Worm (Caenorhabditis elegans) whole organism, L4 larva: ENCODE results near the gene iglr-2.

Experiments used
- D1046.2 ChIP-seq: fragments of 200-800 bp; sonication (Bioruptor generic); IDR thresholded peaks from 2 replicates; pipeline ENCODE4 v1.3.6; 2022; ENCODE audit warnings: missing genetic modification characterization, missing compliant biosample characterization
- T26A8.4 ChIP-seq: fragments of 200-800 bp; sonication (Bioruptor generic); IDR thresholded peaks from 2 replicates; pipeline ENCODE4 v1.3.6; 2022; ENCODE audit warnings: missing genetic modification characterization, missing compliant biosample characterization
- Y48G9A.11 ChIP-seq: fragments of 200-800 bp; sonication (Bioruptor generic); IDR thresholded peaks from 2 replicates; pipeline ENCODE4 v1.3.6; 2022; ENCODE audit warnings: missing genetic modification reagents, missing genetic modification characterization, missing compliant biosample characterization
- Y75B8A.6 ChIP-seq: fragments of 200-800 bp; sonication (Bioruptor generic); IDR thresholded peaks from 2 replicates; pipeline ENCODE4 v1.3.6; 2022; ENCODE audit warnings: missing genetic modification reagents, missing genetic modification characterization, missing compliant biosample characterization
- aha-1 ChIP-seq: fragments of 150-350 bp; peaks from one replicate; lab custom pipeline; 2014; ENCODE audit warnings: missing biosample characterization, missing genetic modification characterization
- ceh-20 ChIP-seq: fragments of 200-800 bp; sonication (Bioruptor generic); IDR thresholded peaks from 2 replicates; pipeline ENCODE4 v1.3.6; 2022; ENCODE audit warnings: missing genetic modification reagents, missing genetic modification characterization, missing compliant biosample characterization
- ceh-82 ChIP-seq: sonication (generic microtip); optimal IDR thresholded peaks from 2 replicates; lab custom pipeline; 2017; ENCODE audit warnings: missing biosample characterization, missing genetic modification characterization
- daf-16 ChIP-seq, 3 experiments: sonication (generic microtip); optimal IDR thresholded peaks; 2 replicates each; lab custom pipeline; 2016 to 2017; ENCODE audit warnings: missing genetic modification characterization in 3 of 3, missing genetic modification reagents in 3 of 3, mild to moderate bottlenecking in 2 of 3, missing compliant biosample characterization in 2 of 3, missing biosample characterization in 1 of 3, moderate library complexity in 1 of 3
- daf-19 ChIP-seq: fragments of 200-800 bp; sonication (Bioruptor generic); conservative IDR thresholded peaks from 2 replicates; pipeline ENCODE4 v1.3.6; 2022; ENCODE audit warnings: missing genetic modification characterization, missing compliant biosample characterization
- dmd-9 ChIP-seq: fragments of 200-800 bp; sonication (Bioruptor generic); IDR thresholded peaks from 2 replicates; pipeline ENCODE4 v1.3.6; 2022; ENCODE audit warnings: missing genetic modification reagents, missing genetic modification characterization, missing compliant biosample characterization
- duxl-1 ChIP-seq: sonication (generic microtip); optimal IDR thresholded peaks from 2 replicates; lab custom pipeline; 2016; ENCODE audit warnings: mild to moderate bottlenecking, missing genetic modification characterization, moderate library complexity, missing compliant biosample characterization; ENCODE audit not compliant: poor library complexity
- egl-27 ChIP-seq: sonication (generic microtip); optimal IDR thresholded peaks from 3 replicates; lab custom pipeline; 2017; ENCODE audit warnings: missing biosample characterization, missing genetic modification reagents, missing genetic modification characterization
- fos-1 ChIP-seq: fragments of 150-350 bp; optimal IDR thresholded peaks from 2 replicates; lab custom pipeline; 2014; ENCODE audit warnings: missing biosample characterization, missing genetic modification characterization
- hlh-30 ChIP-seq: sonication (generic microtip); optimal IDR thresholded peaks from 2 replicates; lab custom pipeline; 2017; ENCODE audit warnings: antibody characterized with exemption, mild to moderate bottlenecking, missing genetic modification characterization, missing compliant biosample characterization; ENCODE audit not compliant: insufficient read depth
- hmg-1.1 ChIP-seq: fragments of 200-800 bp; sonication (Bioruptor generic); IDR thresholded peaks from 2 replicates; pipeline ENCODE4 v1.3.6; 2022; ENCODE audit warnings: missing genetic modification reagents, missing genetic modification characterization, missing compliant biosample characterization
- lin-1 ChIP-seq: fragments of 200-800 bp; sonication (Bioruptor generic); IDR thresholded peaks from 2 replicates; pipeline ENCODE4 v1.3.6; 2022; ENCODE audit warnings: missing genetic modification reagents, missing genetic modification characterization, missing compliant biosample characterization
- lin-13 ChIP-seq: fragments of 150-350 bp; optimal IDR thresholded peaks from 2 replicates; lab custom pipeline; 2014; ENCODE audit warnings: missing biosample characterization, missing genetic modification reagents, missing genetic modification characterization
- lsy-2 ChIP-seq, 2 experiments: fragments of 150-350 bp in 1 of 2; sonication (generic microtip) in 1 of 2; optimal IDR thresholded peaks; 2 replicates each; lab custom pipeline; 2014 to 2017; ENCODE audit warnings: missing biosample characterization in 2 of 2, missing genetic modification characterization in 2 of 2
- mdl-1 ChIP-seq, 2 experiments: fragments of 150-350 bp in 1 of 2; sonication (generic microtip) in 1 of 2; optimal IDR thresholded peaks; 2 replicates each; lab custom pipeline; 2014 to 2017; ENCODE audit warnings: missing biosample characterization in 2 of 2, missing genetic modification characterization in 2 of 2
- mes-2 ChIP-seq: sonication (generic microtip); optimal IDR thresholded peaks from 2 replicates; lab custom pipeline; 2016; ENCODE audit warnings: missing genotype, mild to moderate bottlenecking, missing genetic modification characterization, missing compliant biosample characterization; ENCODE audit not compliant: poor library complexity, severe bottlenecking
- nhr-10 ChIP-seq: fragments of 150-350 bp; optimal IDR thresholded peaks from 2 replicates; lab custom pipeline; 2014; ENCODE audit warnings: missing biosample characterization, missing genetic modification characterization
- nhr-102 ChIP-seq: sonication (generic microtip); optimal IDR thresholded peaks from 2 replicates; lab custom pipeline; 2016; ENCODE audit warnings: mild to moderate bottlenecking, missing genetic modification characterization, moderate library complexity, missing compliant biosample characterization
- nhr-11 ChIP-seq: fragments of 150-350 bp; optimal IDR thresholded peaks from 2 replicates; lab custom pipeline; 2014; ENCODE audit warnings: missing biosample characterization, missing genetic modification characterization
- nhr-111 ChIP-seq: fragments of 200-800 bp; sonication (Bioruptor generic); optimal IDR thresholded peaks from 2 replicates; lab custom pipeline; 2018; ENCODE audit warnings: mild to moderate bottlenecking, missing genetic modification characterization, missing compliant biosample characterization
- nhr-25 ChIP-seq: sonication (generic microtip); optimal IDR thresholded peaks from 2 replicates; lab custom pipeline; 2017; ENCODE audit warnings: missing genetic modification characterization, mild to moderate bottlenecking, missing compliant biosample characterization, antibody characterized with exemption, moderate library complexity, borderline replicate concordance; ENCODE audit not compliant: insufficient read depth
- nhr-6 ChIP-seq: fragments of 150-350 bp; optimal IDR thresholded peaks from 2 replicates; lab custom pipeline; 2014; ENCODE audit warnings: missing biosample characterization, missing genetic modification characterization
- php-3 ChIP-seq: fragments of 200-800 bp; sonication (Bioruptor generic); IDR thresholded peaks from 2 replicates; pipeline ENCODE4 v1.3.6; 2022; ENCODE audit warnings: missing genetic modification reagents, missing genetic modification characterization, missing compliant biosample characterization
- pqm-1 ChIP-seq: sonication (generic microtip); optimal IDR thresholded peaks from 2 replicates; lab custom pipeline; 2017; ENCODE audit warnings: missing biosample characterization, missing genetic modification characterization
- sdz-12 ChIP-seq: fragments of 200-800 bp; sonication (Bioruptor generic); optimal IDR thresholded peaks from 2 replicates; lab custom pipeline; 2018; ENCODE audit warnings: mild to moderate bottlenecking, missing genetic modification characterization, missing compliant biosample characterization
- snpc-4 ChIP-seq: fragments of 150-350 bp; optimal IDR thresholded peaks from 2 replicates; lab custom pipeline; 2014; ENCODE audit warnings: missing biosample characterization, missing genetic modification characterization
- tag-97 ChIP-seq: fragments of 200-800 bp; sonication (Bioruptor generic); IDR thresholded peaks from 2 replicates; pipeline ENCODE4 v1.3.6; 2022; ENCODE audit warnings: missing genetic modification characterization, missing compliant biosample characterization
- tra-1 ChIP-seq: fragments of 200-800 bp; sonication (Bioruptor generic); IDR thresholded peaks from 2 replicates; pipeline ENCODE4 v1.3.6; 2022; ENCODE audit warnings: missing genetic modification reagents, missing genetic modification characterization, missing compliant biosample characterization
- unc-130 ChIP-seq: sonication (generic microtip); optimal IDR thresholded peaks from 2 replicates; lab custom pipeline; 2016; ENCODE audit warnings: missing genetic modification reagents, missing genetic modification characterization, missing compliant biosample characterization
- unc-62 ChIP-seq, 3 experiments: fragments of 150-350 bp in 1 of 3; sonication (generic microtip); optimal IDR thresholded peaks in 2 of 3; peaks in 1 of 3; 1 replicate in 1 of 3; 2 replicates in 2 of 3; lab custom pipeline; 2014 to 2017; ENCODE audit warnings: missing biosample characterization in 3 of 3, missing genetic modification characterization in 3 of 3, missing genetic modification reagents in 3 of 3, missing genotype in 1 of 3
- zag-1 ChIP-seq: fragments of 150-350 bp; optimal IDR thresholded peaks from 2 replicates; lab custom pipeline; 2014; ENCODE audit warnings: missing biosample characterization, missing genetic modification characterization
- zfp-3 ChIP-seq: fragments of 200-800 bp; sonication (Bioruptor generic); conservative IDR thresholded peaks from 2 replicates; pipeline ENCODE4 v1.3.6; 2022; ENCODE audit warnings: missing genetic modification reagents, missing genetic modification characterization, missing compliant biosample characterization
- ztf-11 ChIP-seq: fragments of 150-350 bp; optimal IDR thresholded peaks from 2 replicates; lab custom pipeline; 2014; ENCODE audit warnings: missing biosample characterization, missing genetic modification characterization
- ztf-7 ChIP-seq: fragments of 150-350 bp; optimal IDR thresholded peaks from 2 replicates; lab custom pipeline; 2014; ENCODE audit warnings: missing biosample characterization, missing genetic modification characterization

The iglr-2 gene

ce11 chrIII:8307356-8307755, 23.8 kb downstream of the iglr-2 start, which contains the start of the genes F10E9.7 and F10E9.5 (continued):
- TF ChIP-seq pqm-1 (tag; lab: Kevin White, UChicago) (peak; percentile 25), ceh-82 (tag; lab: Kevin White, UChicago) (no peak), Y75B8A.6 (GFP tag; lab: Robert Waterston, UW) (no peak), mes-2 (tag; lab: Kevin White, UChicago) (peak; percentile 100), aha-1 (no peak), nhr-10 (no peak), duxl-1 (tag; lab: Kevin White, UChicago) (peak; percentile 88), sdz-12 (GFP tag; lab: Kevin White, UChicago) (peak; percentile 68), ceh-20 (GFP tag; lab: Robert Waterston, UW) (0 out of 2 replicates have a peak, but pooled peaks have one; percentile 28), daf-19 (GFP tag; lab: Robert Waterston, UW) (0 out of 2 replicates have a peak, but pooled peaks have one; percentile 7), unc-130 (GFP tag; lab: Kevin White, UChicago) (peak; percentile 96), lin-1 (GFP tag; lab: Robert Waterston, UW) (peak; percentile 71; the same call in 1 of the 2 replicates), zag-1 (tag; lab: Kevin White, UChicago) (no peak), lsy-2 (tag; optimal IDR thresholded peaks at IDR 0.05; lab: Kevin White, UChicago) (peak in 1 of 2 experiments; percentile 96), daf-16 (GFP tag; optimal IDR thresholded peaks at IDR 0.05; lab: Kevin White, UChicago) (peak in 1 of 2 experiments; percentile 27), daf-16 (tag; optimal IDR thresholded peaks at IDR 0.05; lab: Kevin White, UChicago) (peak; percentile 56), lin-13 (peak; percentile 27), nhr-6 (tag; lab: Kevin White, UChicago) (peak; percentile 45), tag-97 (GFP tag; lab: Robert Waterston, UW) (0 out of 2 replicates have a peak, but pooled peaks have one; percentile 10), ztf-11 (tag; lab: Kevin White, UChicago) (no peak), dmd-9 (GFP tag; lab: Robert Waterston, UW) (peak; percentile 96), Y48G9A.11 (GFP tag; lab: Robert Waterston, UW) (peak; percentile 99), php-3 (GFP tag; lab: Robert Waterston, UW) (no peak), T26A8.4 (no peak; the same call in 1 of the 2 replicates), snpc-4 (no peak), D1046.2 (GFP tag; lab: Robert Waterston, UW) (peak; percentile 60; the same call in 1 of the 2 replicates), hmg-1.1 (GFP tag; lab: Robert Waterston, UW) (peak; percentile 54; the same call in 1 of the 2 replicates), mdl-1 (tag; optimal IDR thresholded peaks at IDR 0.05; lab: Kevin White, UChicago) (no peak), fos-1 (tag; lab: Kevin White, UChicago) (no peak), nhr-25 (tag; lab: Kevin White, UChicago) (no peak), nhr-11 (no peak), tra-1 (GFP tag; lab: Robert Waterston, UW) (no peak; the same call in 1 of the 2 replicates), egl-27 (tag; lab: Kevin White, UChicago) (no peak)
- TF ChIP-seq, all 104 proteins: peak for 47

DNA sequence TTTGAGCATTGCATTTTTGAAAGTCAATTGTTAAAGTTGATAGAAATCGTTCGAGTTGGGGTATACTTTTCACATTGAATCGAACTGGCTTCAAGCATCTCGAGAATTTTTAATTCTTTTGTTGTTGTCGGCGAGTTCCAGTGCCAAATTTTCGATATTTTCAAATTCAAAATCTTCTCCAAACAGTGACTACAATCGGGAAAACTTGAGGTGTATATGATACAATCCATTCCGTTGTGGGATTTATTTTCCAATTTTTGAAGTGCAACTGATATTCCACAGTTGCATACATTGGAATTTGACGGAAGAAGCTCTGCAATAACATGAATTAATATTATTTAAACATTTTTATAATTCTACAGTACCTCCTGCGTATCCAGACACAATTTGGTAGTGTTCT, 25.3 kb downstream of the iglr-2 start:
- no peak for TF ChIP-seq nhr-111
- peak; percentile 94 for TF ChIP-seq aha-1
- TF ChIP-seq nhr-102 (tag; lab: Kevin White, UChicago): no peak
- TF ChIP-seq hlh-30 (tag; lab: Kevin White, UChicago): no peak
- TF ChIP-seq unc-62 (GFP tag; optimal IDR thresholded peaks at IDR 0.05 in 1 of 2; lab: Kevin White, UChicago): peak in 1 of 2 experiments; percentile 87
- TF ChIP-seq unc-62 (tag; optimal IDR thresholded peaks at IDR 0.05; lab: Kevin White, UChicago): no peak
- TF ChIP-seq ztf-7 (tag; lab: Kevin White, UChicago): no peak
- TF ChIP-seq zfp-3 (GFP tag; lab: Robert Waterston, UW): 0 out of 2 replicates have a peak, but pooled peaks have one; percentile 35
- TF ChIP-seq sdz-12 (GFP tag; lab: Kevin White, UChicago): no peak
- TF ChIP-seq, all 104 proteins: peak for 3
